Worm (Caenorhabditis elegans) whole organism, young adult: ENCODE results near the gene rps-12.

Experiments used
- ceh-27 ChIP-seq: fragments of 200-800 bp; sonication (Bioruptor generic); optimal IDR thresholded peaks from 2 replicates; lab custom pipeline; 2018; ENCODE audit warnings: mild to moderate bottlenecking, missing genetic modification characterization, moderate library complexity, missing compliant biosample characterization
- dpl-1 ChIP-seq: fragments of 150-350 bp; optimal IDR thresholded peaks from 2 replicates; lab custom pipeline; 2014; ENCODE audit warnings: missing biosample characterization, missing genetic modification reagents, missing genetic modification characterization

- TF ChIP-seq dpl-1 (no peak), ceh-27 (GFP tag; lab: Kevin White, UChicago) (no peak)
Measured at ce11 chrIII:5709224-5709623, 30.1 kb downstream of the rps-12 start, which contains the start of gene hpo-28.
